Fruit fly (Drosophila melanogaster): ENCODE data around the gene fig.

DNA sequence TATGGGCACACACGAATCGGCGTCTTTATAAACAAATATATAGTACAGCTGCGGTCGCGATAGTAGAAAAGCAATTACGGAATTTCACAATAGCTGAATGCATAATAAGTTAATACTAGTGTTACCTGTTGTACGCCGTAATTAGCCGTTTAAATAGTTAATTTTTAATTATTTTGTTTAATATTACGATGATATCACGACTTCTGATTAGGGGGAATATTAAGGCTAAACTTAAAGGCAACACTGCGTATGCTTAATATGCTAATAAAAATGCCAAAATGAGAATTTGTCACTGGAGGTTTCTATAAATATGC lies 1.3 kb downstream of the fig start:
- TF ChIP-seq fru (GFP tag; optimal IDR thresholded peaks at IDR 0.05): no peak
- no peak for TF ChIP-seq CG32264 (GFP tag; optimal IDR thresholded peaks at IDR 0.05)
- no peak for TF ChIP-seq CrebA (GFP tag; optimal IDR thresholded peaks at IDR 0.05; ENCODE audit: borderline replicate concordance)
- TF ChIP-seq Myc (optimal IDR thresholded peaks at IDR 0.05): no peak
- no peak for TF ChIP-seq Dfd (GFP tag; optimal IDR thresholded peaks at IDR 0.05)
- no peak for TF ChIP-seq lola (GFP tag; optimal IDR thresholded peaks at IDR 0.05)

Measured in whole organism, wandering third instar larva.